Fruit fly (Drosophila melanogaster) whole organism, embryonic: ENCODE results near the gene CG31807.

Source experiments
- CG11456 ChIP-seq: fragments of 200-800 bp; sonication (Bioruptor generic); IDR thresholded peaks from 3 replicates; pipeline ENCODE4 v1.3.6; 2022; ENCODE audit warnings: missing biosample characterization, missing genetic modification characterization
- CG11560 ChIP-seq: fragments of 200-800 bp; sonication (Bioruptor generic); IDR thresholded peaks from 3 replicates; pipeline ENCODE4 v1.3.6; 2022; ENCODE audit warnings: missing biosample characterization, missing genetic modification characterization
- CG11695 ChIP-seq: fragments of 200-800 bp; sonication (Bioruptor generic); IDR thresholded peaks from 3 replicates; pipeline ENCODE4 v1.3.6; 2022; ENCODE audit warnings: missing biosample characterization, missing genetic modification characterization
- CG11696 ChIP-seq: fragments of 200-800 bp; sonication (Bioruptor generic); IDR thresholded peaks from 2 replicates; pipeline ENCODE4 v1.3.6; 2022; ENCODE audit warnings: missing biosample characterization, missing genetic modification characterization
- CG14014 ChIP-seq: fragments of 200-800 bp; sonication (Bioruptor generic); IDR thresholded peaks from 2 replicates; pipeline ENCODE4 v1.3.6; 2022; ENCODE audit warnings: missing biosample characterization, missing genetic modification characterization
- CG15269 ChIP-seq: fragments of 200-800 bp; sonication (Bioruptor generic); optimal IDR thresholded peaks from 2 replicates; lab custom pipeline; 2018; ENCODE audit warnings: missing biosample characterization, mild to moderate bottlenecking, missing genetic modification characterization, moderate library complexity
- CG16813 ChIP-seq: fragments of 200-800 bp; sonication (Bioruptor generic); IDR thresholded peaks from 3 replicates; pipeline ENCODE4 v1.3.6; 2022; ENCODE audit warnings: missing biosample characterization, missing genetic modification characterization; ENCODE audit not compliant: partially characterized antibody
- CG2120 ChIP-seq: fragments of 200-800 bp; sonication (Bioruptor generic); optimal IDR thresholded peaks from 3 replicates; lab custom pipeline; 2016; ENCODE audit warnings: missing biosample characterization, missing genetic modification characterization
- CG30403 ChIP-seq: fragments of 200-800 bp; sonication (Bioruptor generic); optimal IDR thresholded peaks from 3 replicates; lab custom pipeline; 2016; ENCODE audit warnings: missing biosample characterization, missing genetic modification characterization
- CG3838 ChIP-seq: fragments of 200-800 bp; sonication (Bioruptor generic); optimal IDR thresholded peaks from 3 replicates; lab custom pipeline; 2016; ENCODE audit warnings: missing biosample characterization, missing genetic modification characterization
- CG42726 ChIP-seq: fragments of 200-800 bp; sonication (Bioruptor generic); IDR thresholded peaks from 2 replicates; pipeline ENCODE4 v1.3.6; 2022; ENCODE audit warnings: missing biosample characterization, missing genetic modification characterization; ENCODE audit not compliant: partially characterized antibody
- CG4707 ChIP-seq: fragments of 200-800 bp; sonication (Bioruptor generic); optimal IDR thresholded peaks from 2 replicates; lab custom pipeline; 2018; ENCODE audit warnings: missing biosample characterization, mild to moderate bottlenecking, missing genetic modification characterization, moderate library complexity
- CG5953 ChIP-seq: fragments of 200-800 bp; sonication (Bioruptor generic); IDR thresholded peaks from 2 replicates; pipeline ENCODE4 v1.3.6; 2022; ENCODE audit warnings: missing biosample characterization, missing genetic modification characterization
- CG7556 ChIP-seq: fragments of 200-800 bp; sonication (Bioruptor generic); optimal IDR thresholded peaks from 2 replicates; lab custom pipeline; 2017; ENCODE audit warnings: missing biosample characterization, mild to moderate bottlenecking, missing genetic modification characterization
- CG9727 ChIP-seq: fragments of 200-800 bp; sonication (Bioruptor generic); optimal IDR thresholded peaks from 3 replicates; lab custom pipeline; 2017; ENCODE audit warnings: missing biosample characterization, mild to moderate bottlenecking, missing genetic modification characterization
- CoRest ChIP-seq: fragments of 200-800 bp; sonication (Bioruptor generic); optimal IDR thresholded peaks from 3 replicates; lab custom pipeline; 2018; ENCODE audit warnings: missing biosample characterization, mild to moderate bottlenecking, missing genetic modification characterization, moderate library complexity
- Dp ChIP-seq: fragments of 200-800 bp; sonication (Bioruptor generic); optimal IDR thresholded peaks from 2 replicates; lab custom pipeline; 2018; ENCODE audit warnings: missing biosample characterization, mild to moderate bottlenecking, missing genetic modification characterization, moderate library complexity
- E2f2 ChIP-seq: fragments of 200-800 bp; sonication (Bioruptor generic); IDR thresholded peaks from 2 replicates; pipeline ENCODE4 v1.3.6; 2022; ENCODE audit warnings: missing biosample characterization, missing genetic modification characterization
- Ets65A ChIP-seq: fragments of 200-800 bp; sonication (Bioruptor generic); peaks from one replicate; lab custom pipeline; 2016; ENCODE audit warnings: missing biosample characterization, missing genetic modification characterization
- H2.0 ChIP-seq: fragments of 200-800 bp; sonication (Bioruptor generic); IDR thresholded peaks from 2 replicates; pipeline ENCODE4 v1.3.6; 2022; ENCODE audit warnings: missing biosample characterization, missing genetic modification characterization
- HLH54F ChIP-seq: fragments of 200-800 bp; sonication (Bioruptor generic); optimal IDR thresholded peaks from 3 replicates; lab custom pipeline; 2016; ENCODE audit warnings: missing biosample characterization, missing genetic modification characterization
- HmgZ ChIP-seq: fragments of 200-800 bp; sonication (Bioruptor generic); optimal IDR thresholded peaks from 2 replicates; lab custom pipeline; 2018; ENCODE audit warnings: missing biosample characterization, mild to moderate bottlenecking, missing genetic modification characterization
- MBD-R2 ChIP-seq: fragments of 200-800 bp; sonication (Bioruptor generic); IDR thresholded peaks from 2 replicates; pipeline ENCODE4 v1.3.6; 2022; ENCODE audit warnings: missing biosample characterization, missing genetic modification characterization
- Nf-YA ChIP-seq: fragments of 200-800 bp; sonication (Bioruptor generic); IDR thresholded peaks from 2 replicates; pipeline ENCODE4 v1.3.6; 2022; ENCODE audit warnings: missing biosample characterization, missing genetic modification characterization
- Oaz ChIP-seq: fragments of 200-800 bp; sonication (Bioruptor generic); IDR thresholded peaks from 2 replicates; pipeline ENCODE4 v1.3.6; 2022; ENCODE audit warnings: missing biosample characterization, missing genetic modification characterization
- PHDP ChIP-seq: fragments of 200-800 bp; sonication (Bioruptor generic); optimal IDR thresholded peaks from 3 replicates; lab custom pipeline; 2018; ENCODE audit warnings: missing biosample characterization, mild to moderate bottlenecking, missing genetic modification characterization, moderate library complexity
- Pdp1 ChIP-seq, 2 experiments: fragments of 200-800 bp; sonication (Bioruptor generic); optimal IDR thresholded peaks; 3 replicates each; lab custom pipeline; 2016; ENCODE audit warnings: missing biosample characterization in 2 of 2, missing genetic modification characterization in 2 of 2, mild to moderate bottlenecking in 1 of 2, moderate library complexity in 1 of 2
- Ssrp ChIP-seq: fragments of 200-800 bp; sonication (Bioruptor generic); optimal IDR thresholded peaks from 2 replicates; lab custom pipeline; 2018; ENCODE audit warnings: missing biosample characterization, mild to moderate bottlenecking, missing genetic modification characterization, moderate library complexity
- Xbp1 ChIP-seq: fragments of 200-800 bp; sonication (Bioruptor generic); optimal IDR thresholded peaks from 3 replicates; lab custom pipeline; 2016; ENCODE audit warnings: missing biosample characterization, mild to moderate bottlenecking, missing genetic modification characterization
- ab ChIP-seq: fragments of 200-800 bp; sonication (Bioruptor generic); optimal IDR thresholded peaks from 2 replicates; lab custom pipeline; 2016; ENCODE audit warnings: missing biosample characterization, missing genetic modification characterization
- abd-A ChIP-seq: fragments of 200-800 bp; sonication (Bioruptor generic); optimal IDR thresholded peaks from 3 replicates; lab custom pipeline; 2019; ENCODE audit warnings: missing biosample characterization, mild to moderate bottlenecking, missing genetic modification characterization, moderate library complexity
- ap ChIP-seq: fragments of 200-800 bp; sonication (Bioruptor generic); IDR thresholded peaks from 2 replicates; pipeline ENCODE4 v1.3.6; 2022; ENCODE audit warnings: missing biosample characterization, missing genetic modification characterization
- ara ChIP-seq: fragments of 200-800 bp; sonication (Bioruptor generic); IDR thresholded peaks from 2 replicates; pipeline ENCODE4 v1.3.6; 2022; ENCODE audit warnings: missing biosample characterization, missing genetic modification characterization
- bowl ChIP-seq: fragments of 200-800 bp; sonication (Bioruptor generic); IDR thresholded peaks from 2 replicates; pipeline ENCODE4 v1.3.6; 2022; ENCODE audit warnings: missing biosample characterization, missing genetic modification characterization
- cato ChIP-seq: fragments of 200-800 bp; sonication (Bioruptor generic); optimal IDR thresholded peaks from 2 replicates; lab custom pipeline; 2016; ENCODE audit warnings: missing biosample characterization, missing genetic modification characterization, borderline replicate concordance
- chif ChIP-seq, 2 experiments: fragments of 200-800 bp; sonication (Bioruptor generic); optimal IDR thresholded peaks; 3 replicates each; lab custom pipeline; 2016; ENCODE audit warnings: missing biosample characterization in 2 of 2, missing genetic modification characterization in 2 of 2
- chm ChIP-seq: fragments of 200-800 bp; sonication (Bioruptor generic); IDR thresholded peaks from 2 replicates; pipeline ENCODE4 v1.3.6; 2022; ENCODE audit warnings: missing biosample characterization, missing genetic modification characterization
- chn ChIP-seq: fragments of 200-800 bp; sonication (Bioruptor generic); optimal IDR thresholded peaks from 2 replicates; lab custom pipeline; 2016; ENCODE audit warnings: missing biosample characterization, missing genetic modification characterization
- croc ChIP-seq: fragments of 200-800 bp; sonication (Bioruptor generic); conservative IDR thresholded peaks from 3 replicates; pipeline ENCODE4 v1.3.6; 2022; ENCODE audit warnings: missing biosample characterization, missing genetic modification characterization
- danr ChIP-seq: fragments of 200-800 bp; sonication (Bioruptor generic); IDR thresholded peaks from 2 replicates; pipeline ENCODE4 v1.3.6; 2022; ENCODE audit warnings: missing biosample characterization, missing genetic modification characterization
- dpn ChIP-seq, 2 experiments: fragments of 200-800 bp; sonication (Bioruptor generic); optimal IDR thresholded peaks; 3 replicates each; lab custom pipeline; 2016; ENCODE audit warnings: missing biosample characterization in 2 of 2, missing genetic modification characterization in 2 of 2
- ems ChIP-seq: fragments of 200-800 bp; sonication (Bioruptor generic); optimal IDR thresholded peaks from 3 replicates; lab custom pipeline; 2016; ENCODE audit warnings: missing biosample characterization, missing genetic modification characterization
- fru ChIP-seq: fragments of >200 bp; optimal IDR thresholded peaks from 2 replicates; lab custom pipeline; 2017
- gem ChIP-seq: fragments of 200-800 bp; sonication (Bioruptor generic); optimal IDR thresholded peaks from 2 replicates; lab custom pipeline; 2019; ENCODE audit warnings: missing biosample characterization, mild to moderate bottlenecking, missing genetic modification characterization, moderate library complexity
- jumu ChIP-seq: fragments of 200-800 bp; sonication (Bioruptor generic); optimal IDR thresholded peaks from 3 replicates; lab custom pipeline; 2016; ENCODE audit warnings: missing biosample characterization, missing genetic modification characterization
- lmd ChIP-seq: fragments of 200-800 bp; sonication (Bioruptor generic); IDR thresholded peaks from 2 replicates; pipeline ENCODE4 v1.3.6; 2022; ENCODE audit warnings: missing biosample characterization, missing genetic modification characterization
- lola ChIP-seq, 3 experiments: fragments of >200 bp in 2 of 3; fragments of 200-800 bp in 1 of 3; sonication (Bioruptor generic) in 1 of 3; optimal IDR thresholded peaks; 2 replicates each; lab custom pipeline; 2017 to 2019; ENCODE audit warnings: missing biosample characterization in 3 of 3, missing genetic modification characterization in 3 of 3, mild to moderate bottlenecking in 1 of 3, moderate library complexity in 1 of 3
- pum ChIP-seq: fragments of 200-800 bp; sonication (Bioruptor generic); optimal IDR thresholded peaks from 2 replicates; lab custom pipeline; 2016; ENCODE audit warnings: missing biosample characterization, missing genetic modification characterization
- slp2 ChIP-seq: fragments of 200-800 bp; sonication (Bioruptor generic); optimal IDR thresholded peaks from 2 replicates; lab custom pipeline; 2016; ENCODE audit warnings: missing biosample characterization, missing genetic modification characterization
- ssp ChIP-seq: fragments of 200-800 bp; sonication (Bioruptor generic); IDR thresholded peaks from 2 replicates; pipeline ENCODE4 v1.3.6; 2022; ENCODE audit warnings: missing biosample characterization, missing genetic modification characterization
- vfl ChIP-seq: fragments of 200-800 bp; sonication (Bioruptor generic); optimal IDR thresholded peaks from 2 replicates; lab custom pipeline; 2016; ENCODE audit warnings: missing biosample characterization, missing genetic modification characterization

CG31807 gene

DNA sequence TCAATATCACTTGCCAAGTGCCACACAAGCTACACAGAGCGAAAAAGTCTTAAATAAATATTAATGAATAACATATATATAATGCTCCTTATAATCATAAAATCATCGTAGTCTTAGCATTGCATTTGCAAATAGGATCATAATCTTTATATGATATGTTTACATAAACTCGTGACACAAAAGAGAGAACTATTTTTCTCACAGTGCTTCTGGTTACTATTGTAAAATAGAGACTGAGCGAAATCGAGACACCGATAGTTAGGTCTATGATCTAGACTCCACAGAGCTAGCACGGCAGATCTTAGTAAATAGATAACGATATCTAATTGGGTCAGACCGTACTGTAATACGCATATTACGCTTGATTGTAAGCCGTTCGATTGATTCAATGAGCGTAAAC, 25.9 kb upstream of the CG31807 start:
- TF ChIP-seq E2f2 (GFP tag; lab: Robert Waterston, UW) (peak; percentile 58; the same call in 1 of the 2 replicates), CG16813 (GFP tag; lab: Robert Waterston, UW) (no peak), chn (GFP tag; lab: Kevin White, UChicago) (peak; percentile 18), ara (no peak), CG30403 (GFP tag; lab: Kevin White, UChicago) (peak; percentile 79), HmgZ (tag; lab: Kevin White, UChicago) (peak; percentile 24), cato (GFP tag; lab: Kevin White, UChicago) (peak; percentile 30), MBD-R2 (peak; percentile 33; the same call in 1 of the 2 replicates), gem (tag; lab: Kevin White, UChicago) (peak; percentile 89), CG11696 (GFP tag; lab: Robert Waterston, UW) (no peak), CG14014 (peak; percentile 88), CG7556 (GFP tag; lab: Kevin White, UChicago) (peak; percentile 74), CG11456 (GFP tag; lab: Robert Waterston, UW) (peak; percentile 61; the same call in 2 of the 3 replicates), ssp (GFP tag; lab: Robert Waterston, UW) (peak; percentile 56), Dp (no peak), lola (GFP tag; optimal IDR thresholded peaks at IDR 0.05; lab: Kevin White, UChicago) (peak in 1 of 3 experiments; percentile 57), CG9727 (peak; percentile 60), Nf-YA (GFP tag; lab: Robert Waterston, UW) (peak; percentile 61; the same call in 1 of the 2 replicates), CG5953 (GFP tag; lab: Robert Waterston, UW) (peak; percentile 80), CG2120 (GFP tag; lab: Kevin White, UChicago) (peak; percentile 39), PHDP (tag; lab: Kevin White, UChicago) (peak; percentile 81), CG11560 (tag; lab: Robert Waterston, UW) (peak; percentile 46; the same call in 1 of the 3 replicates), chm (peak; percentile 73), ap (GFP tag; lab: Robert Waterston, UW) (peak; percentile 63), pum (GFP tag; lab: Kevin White, UChicago) (peak; percentile 4), CG42726 (no peak), Oaz (peak; percentile 66), dpn (GFP tag; optimal IDR thresholded peaks at IDR 0.05; lab: Kevin White, UChicago) (peak in 1 of 2 experiments; percentile 69), H2.0 (GFP tag; lab: Robert Waterston, UW) (peak; percentile 80), CG15269 (tag; lab: Kevin White, UChicago) (peak; percentile 87), chif (GFP tag; optimal IDR thresholded peaks at IDR 0.05; lab: Kevin White, UChicago) (peak in 1 of 2 experiments; percentile 28), Ssrp (tag; lab: Kevin White, UChicago) (peak; percentile 72), lmd (GFP tag; lab: Robert Waterston, UW) (peak; percentile 81), CG4707 (GFP tag; lab: Kevin White, UChicago) (peak; percentile 48), bowl (GFP tag; lab: Robert Waterston, UW) (peak; percentile 76; the same call in 1 of the 2 replicates), jumu (GFP tag; lab: Kevin White, UChicago) (no peak), fru (lab: Kevin White, UChicago) (no peak), ab (no peak), CG11695 (GFP tag; lab: Robert Waterston, UW) (peak; percentile 53; the same call in 2 of the 3 replicates), Xbp1 (GFP tag; lab: Kevin White, UChicago) (peak; percentile 73), HLH54F (GFP tag; lab: Kevin White, UChicago) (peak; percentile 16), ems (GFP tag; lab: Kevin White, UChicago) (peak; percentile 34), CG3838 (no peak), CoRest (tag; lab: Kevin White, UChicago) (peak; percentile 73), Pdp1 (GFP tag; optimal IDR thresholded peaks at IDR 0.05; lab: Kevin White, UChicago) (peak in 1 of 2 experiments; percentile 7), danr (GFP tag; lab: Robert Waterston, UW) (no peak), croc (GFP tag; lab: Robert Waterston, UW) (no peak), Ets65A (GFP tag; lab: Kevin White, UChicago) (peak; percentile 86), slp2 (GFP tag; lab: Kevin White, UChicago) (no peak), abd-A (no peak), vfl (no peak)
